Fruit fly (Drosophila melanogaster) whole organism, wandering third instar larva: Measurements from ENCODE around the gene CG15221.
A peak's percentile ranks its signal among the peaks of the same experiment; 100 is the strongest.

ENCODE experiments used
- Abd-B ChIP-seq: fragments of >200 bp; optimal IDR thresholded peaks from 2 replicates; lab custom pipeline; 2017; ENCODE audit warnings: missing biosample characterization, missing genetic modification characterization
- CG32264 ChIP-seq: fragments of 200-800 bp; sonication (Bioruptor generic); optimal IDR thresholded peaks from 2 replicates; lab custom pipeline; 2016; ENCODE audit warnings: missing biosample characterization, missing genetic modification characterization
- CG9705 ChIP-seq: fragments of 200-800 bp; sonication (Bioruptor generic); optimal IDR thresholded peaks from 2 replicates; lab custom pipeline; 2018; ENCODE audit warnings: missing biosample characterization, mild to moderate bottlenecking, missing genetic modification characterization
- CrebA ChIP-seq: fragments of 200-800 bp; sonication (Bioruptor generic); optimal IDR thresholded peaks from 2 replicates; lab custom pipeline; 2016; ENCODE audit warnings: missing biosample characterization, mild to moderate bottlenecking, missing genetic modification characterization, borderline replicate concordance
- Dfd ChIP-seq: fragments of >200 bp; optimal IDR thresholded peaks from 2 replicates; lab custom pipeline; 2017; ENCODE audit warnings: missing biosample characterization, missing genetic modification characterization
- Dif ChIP-seq: fragments of 200-275, 200-300 bp; sonication (Bioruptor generic); optimal IDR thresholded peaks from 2 replicates; lab custom pipeline; 2018; ENCODE audit warnings: missing biosample characterization, missing genetic modification characterization; ENCODE audit not compliant: partially characterized antibody
- GATAd ChIP-seq: sonication (Bioruptor generic); optimal IDR thresholded peaks from 2 replicates; lab custom pipeline; 2016; ENCODE audit warnings: missing biosample characterization, missing genetic modification characterization
- HLH106 ChIP-seq: fragments of 200-800 bp; optimal IDR thresholded peaks from 3 replicates; lab custom pipeline; 2019; ENCODE audit warnings: missing biosample characterization, mild to moderate bottlenecking, missing genetic modification characterization, moderate library complexity
- Hnf4 ChIP-seq: fragments of 200-800 bp; sonication (Bioruptor generic); optimal IDR thresholded peaks from 2 replicates; lab custom pipeline; 2016; ENCODE audit warnings: missing biosample characterization, mild to moderate bottlenecking, missing genetic modification characterization
- Hr78 ChIP-seq: fragments of >200 bp; optimal IDR thresholded peaks from 2 replicates; lab custom pipeline; 2017; ENCODE audit warnings: missing biosample characterization, missing genetic modification characterization
- Hr83 ChIP-seq: fragments of 200-300 bp; sonication (Bioruptor generic); optimal IDR thresholded peaks from 2 replicates; lab custom pipeline; 2016; ENCODE audit warnings: missing biosample characterization, mild to moderate bottlenecking, missing genetic modification characterization, moderate library complexity; ENCODE audit not compliant: poor library complexity, severe bottlenecking
- Jra ChIP-seq: sonication (Bioruptor generic); optimal IDR thresholded peaks from 2 replicates; lab custom pipeline; 2016; ENCODE audit warnings: missing biosample characterization, missing genetic modification characterization
- Mio ChIP-seq: sonication (Bioruptor generic); optimal IDR thresholded peaks from 2 replicates; lab custom pipeline; 2016; ENCODE audit warnings: missing biosample characterization, missing genetic modification characterization
- Myc ChIP-seq: fragments of >200 bp; optimal IDR thresholded peaks from 2 replicates; lab custom pipeline; 2017
- N ChIP-seq: fragments of >200 bp; optimal IDR thresholded peaks from 2 replicates; lab custom pipeline; 2018; ENCODE audit warnings: missing biosample characterization, missing external identifiers, missing genetic modification characterization
- OdsH ChIP-seq: fragments of 200-800 bp; sonication (Bioruptor generic); optimal IDR thresholded peaks from 2 replicates; lab custom pipeline; 2016; ENCODE audit warnings: missing biosample characterization, mild to moderate bottlenecking, missing genetic modification characterization
- Rel ChIP-seq, 2 experiments: fragments of 200-800 bp; sonication (Bioruptor generic) in 1 of 2; optimal IDR thresholded peaks; 2 replicates in 1 of 2; 3 replicates in 1 of 2; lab custom pipeline; 2016 to 2019; ENCODE audit warnings: mild to moderate bottlenecking in 2 of 2, missing biosample characterization in 2 of 2, missing genetic modification characterization in 2 of 2, moderate library complexity in 1 of 2
- Sp1 ChIP-seq: fragments of 200-800 bp; sonication (Bioruptor generic); optimal IDR thresholded peaks from 3 replicates; lab custom pipeline; 2019; ENCODE audit warnings: missing biosample characterization, mild to moderate bottlenecking, missing genetic modification characterization, moderate library complexity
- Vsx2 ChIP-seq: fragments of 200-300, 225-300 bp; sonication (Bioruptor generic); optimal IDR thresholded peaks from 2 replicates; lab custom pipeline; 2018; ENCODE audit warnings: missing biosample characterization, missing genetic modification characterization; ENCODE audit not compliant: partially characterized antibody
- br ChIP-seq: fragments of 200-800 bp; sonication (Bioruptor generic); optimal IDR thresholded peaks from 2 replicates; lab custom pipeline; 2016; ENCODE audit warnings: missing biosample characterization, missing genetic modification characterization
- brk ChIP-seq: fragments of 200-800 bp; sonication (Bioruptor generic); optimal IDR thresholded peaks from 2 replicates; lab custom pipeline; 2016; ENCODE audit warnings: missing biosample characterization, mild to moderate bottlenecking, missing genetic modification characterization
- dl ChIP-seq, 2 experiments: fragments of 175-275, 200-275 bp in 1 of 2; fragments of 200-275 bp in 1 of 2; sonication (Bioruptor generic); optimal IDR thresholded peaks; lab custom pipeline; 2018; ENCODE audit warnings: mild to moderate bottlenecking in 2 of 2, missing biosample characterization in 2 of 2, missing genetic modification characterization in 2 of 2, moderate library complexity in 2 of 2; ENCODE audit not compliant: partially characterized antibody in 2 of 2, insufficient read depth in 1 of 2
- dmrt93B ChIP-seq: fragments of 200-800 bp; sonication (Bioruptor generic); optimal IDR thresholded peaks from 2 replicates; lab custom pipeline; 2018; ENCODE audit warnings: missing biosample characterization, mild to moderate bottlenecking, missing genetic modification characterization
- dsf ChIP-seq: sonication (Bioruptor generic); optimal IDR thresholded peaks from 2 replicates; lab custom pipeline; 2016; ENCODE audit warnings: missing biosample characterization, missing genetic modification characterization, borderline replicate concordance
- ey ChIP-seq: fragments of 200-800 bp; sonication (Bioruptor generic); optimal IDR thresholded peaks from 2 replicates; lab custom pipeline; 2016; ENCODE audit warnings: missing biosample characterization, missing genetic modification characterization
- foxo ChIP-seq, 2 experiments: fragments of 200-800 bp; sonication (Bioruptor generic); optimal IDR thresholded peaks; 2 replicates in 1 of 2; 3 replicates in 1 of 2; lab custom pipeline; 2016 to 2017; ENCODE audit warnings: missing biosample characterization in 2 of 2, missing genetic modification characterization in 2 of 2
- fru ChIP-seq: fragments of 200-800 bp; sonication (Bioruptor generic); optimal IDR thresholded peaks from 3 replicates; lab custom pipeline; 2016; ENCODE audit warnings: missing biosample characterization, mild to moderate bottlenecking, missing genetic modification characterization
- h ChIP-seq: fragments of 200-800 bp; sonication (Bioruptor generic); optimal IDR thresholded peaks from 3 replicates; lab custom pipeline; 2016; ENCODE audit warnings: missing biosample characterization, mild to moderate bottlenecking, missing genetic modification characterization
- jim ChIP-seq: fragments of 175-275, 200-325 bp; sonication (Bioruptor generic); optimal IDR thresholded peaks from 2 replicates; lab custom pipeline; 2016; ENCODE audit warnings: missing biosample characterization, mild to moderate bottlenecking, missing genetic modification characterization
- lola ChIP-seq: fragments of >200 bp; optimal IDR thresholded peaks from 2 replicates; lab custom pipeline; 2017; ENCODE audit warnings: missing biosample characterization, missing genetic modification characterization
- pan ChIP-seq: fragments of >200 bp; optimal IDR thresholded peaks from 2 replicates; lab custom pipeline; 2017
- psq ChIP-seq: fragments of 200-800 bp; sonication (Bioruptor generic); optimal IDR thresholded peaks from 3 replicates; lab custom pipeline; 2017; ENCODE audit warnings: missing biosample characterization, mild to moderate bottlenecking, missing genetic modification characterization, moderate library complexity
- rgr ChIP-seq: fragments of 200-800 bp; sonication (Bioruptor generic); optimal IDR thresholded peaks from 3 replicates; lab custom pipeline; 2016; ENCODE audit warnings: missing biosample characterization, mild to moderate bottlenecking, missing genetic modification characterization
- sage ChIP-seq: fragments of 200-800 bp; sonication (Bioruptor generic); optimal IDR thresholded peaks from 2 replicates; lab custom pipeline; 2016; ENCODE audit warnings: missing biosample characterization, mild to moderate bottlenecking, missing genetic modification characterization
- sv ChIP-seq: fragments of 200-800 bp; sonication (Bioruptor generic); optimal IDR thresholded peaks from 3 replicates; lab custom pipeline; 2016; ENCODE audit warnings: missing biosample characterization, missing genetic modification characterization
- tai ChIP-seq: sonication (Bioruptor generic); optimal IDR thresholded peaks from 2 replicates; lab custom pipeline; 2016; ENCODE audit warnings: missing biosample characterization, missing genetic modification characterization
- usp ChIP-seq: fragments of >200 bp; optimal IDR thresholded peaks from 2 replicates; lab custom pipeline; 2017; ENCODE audit warnings: missing biosample characterization, missing genetic modification characterization
- woc ChIP-seq: sonication (Bioruptor generic); optimal IDR thresholded peaks from 2 replicates; lab custom pipeline; 2016; ENCODE audit warnings: missing biosample characterization, mild to moderate bottlenecking, missing genetic modification characterization

The CG15221 gene

dm6 chrX:11714529-11715262 is 9.3 kb upstream of the CG15221 start:
- TF ChIP-seq Hr83 = peak; percentile 22
- peak in 1 of 2 experiments; percentile 56 for TF ChIP-seq foxo (GFP tag; optimal IDR thresholded peaks at IDR 0.05; lab: Kevin White, UChicago)
- no peak for TF ChIP-seq sv (GFP tag; lab: Kevin White, UChicago)
- no peak for TF ChIP-seq ey (GFP tag; lab: Kevin White, UChicago)
- TF ChIP-seq N (GFP tag; lab: Kevin White, UChicago) = no peak
- peak; percentile 88 for TF ChIP-seq woc (GFP tag; lab: Kevin White, UChicago)
- no peak for TF ChIP-seq tai (GFP tag; lab: Kevin White, UChicago)
- TF ChIP-seq rgr (GFP tag; lab: Kevin White, UChicago) = no peak
- no peak for TF ChIP-seq Abd-B (GFP tag; lab: Kevin White, UChicago)
- no peak for TF ChIP-seq Rel (GFP tag; optimal IDR thresholded peaks at IDR 0.05; lab: Kevin White, UChicago)
- TF ChIP-seq Rel (tag; optimal IDR thresholded peaks at IDR 0.05; lab: Kevin White, UChicago) = peak; percentile 42
- TF ChIP-seq Mio (GFP tag; lab: Kevin White, UChicago) = no peak
- TF ChIP-seq HLH106 (tag; lab: Kevin White, UChicago) = peak; percentile 47
- peak; percentile 99 for TF ChIP-seq psq (GFP tag; lab: Kevin White, UChicago)
- peak; percentile 48 for TF ChIP-seq brk (GFP tag; lab: Kevin White, UChicago)
- TF ChIP-seq dl (GFP tag; optimal IDR thresholded peaks at IDR 0.05; lab: Kevin White, UChicago; ENCODE audit: insufficient read depth in 1 of 2, partially characterized antibody in 2 of 2) = peak; percentile 15 to 57
- TF ChIP-seq OdsH (GFP tag; lab: Kevin White, UChicago) = peak; percentile 40
- peak; percentile 62 for TF ChIP-seq br (GFP tag; lab: Kevin White, UChicago)
- peak; percentile 44 for TF ChIP-seq dmrt93B (GFP tag; lab: Kevin White, UChicago)
- no peak for TF ChIP-seq h (GFP tag; lab: Kevin White, UChicago)
- no peak for TF ChIP-seq Vsx2
- TF ChIP-seq Myc (lab: Kevin White, UChicago) = no peak
- peak; percentile 28 for TF ChIP-seq fru (GFP tag; lab: Kevin White, UChicago)
- TF ChIP-seq Sp1 (GFP tag; lab: Kevin White, UChicago) = no peak
- no peak for TF ChIP-seq GATAd
- no peak for TF ChIP-seq jim (GFP tag; lab: Kevin White, UChicago)
- no peak for TF ChIP-seq lola
- no peak for TF ChIP-seq Hr78 (GFP tag; lab: Kevin White, UChicago)
- TF ChIP-seq CG9705 (GFP tag; lab: Kevin White, UChicago) = no peak
- no peak for TF ChIP-seq Dif (GFP tag; lab: Kevin White, UChicago)
- TF ChIP-seq Jra = no peak
- TF ChIP-seq, all 38 proteins: peak for 12

- TF ChIP-seq Mio (GFP tag; lab: Kevin White, UChicago) = no peak
- TF ChIP-seq pan (lab: Kevin White, UChicago) = no peak
- no peak for TF ChIP-seq N (GFP tag; lab: Kevin White, UChicago)
- peak; percentile 54 for TF ChIP-seq HLH106 (tag; lab: Kevin White, UChicago)
- peak; percentile 49 for TF ChIP-seq ey (GFP tag; lab: Kevin White, UChicago)
- TF ChIP-seq CG9705 (GFP tag; lab: Kevin White, UChicago) = peak; percentile 1
- peak; percentile 5 for TF ChIP-seq br (GFP tag; lab: Kevin White, UChicago)
- TF ChIP-seq usp = no peak
- peak; percentile 45 for TF ChIP-seq Jra
- TF ChIP-seq tai (GFP tag; lab: Kevin White, UChicago) = no peak
- TF ChIP-seq h (GFP tag; lab: Kevin White, UChicago) = peak; percentile 59
- no peak for TF ChIP-seq dmrt93B (GFP tag; lab: Kevin White, UChicago)
- no peak for TF ChIP-seq dsf (GFP tag; lab: Kevin White, UChicago)
- TF ChIP-seq Sp1 (GFP tag; lab: Kevin White, UChicago) = peak; percentile 58
- no peak for TF ChIP-seq Hr78 (GFP tag; lab: Kevin White, UChicago)
- TF ChIP-seq sage (GFP tag; lab: Kevin White, UChicago) = no peak
- TF ChIP-seq jim (GFP tag; lab: Kevin White, UChicago) = no peak
- peak; percentile 70 for TF ChIP-seq woc (GFP tag; lab: Kevin White, UChicago)
- peak; percentile 11 for TF ChIP-seq Rel (GFP tag; optimal IDR thresholded peaks at IDR 0.05; lab: Kevin White, UChicago)
- no peak for TF ChIP-seq Rel (tag; optimal IDR thresholded peaks at IDR 0.05; lab: Kevin White, UChicago)
- peak; percentile 61 for TF ChIP-seq Hnf4 (GFP tag; lab: Kevin White, UChicago)
- no peak for TF ChIP-seq CG32264 (GFP tag; lab: Kevin White, UChicago)
- TF ChIP-seq Dif (GFP tag; lab: Kevin White, UChicago) = no peak
- no peak for TF ChIP-seq psq (GFP tag; lab: Kevin White, UChicago)
- TF ChIP-seq lola = no peak
- TF ChIP-seq Dfd (GFP tag; lab: Kevin White, UChicago) = no peak
- no peak for TF ChIP-seq Vsx2
- peak in 1 of 2 experiments; percentile 57 for TF ChIP-seq foxo (GFP tag; optimal IDR thresholded peaks at IDR 0.05; lab: Kevin White, UChicago)
- no peak for TF ChIP-seq dl (GFP tag; optimal IDR thresholded peaks at IDR 0.05; lab: Kevin White, UChicago; ENCODE audit: insufficient read depth in 1 of 2, partially characterized antibody in 2 of 2)
- TF ChIP-seq fru (GFP tag; lab: Kevin White, UChicago) = peak; percentile 64
- no peak for TF ChIP-seq brk (GFP tag; lab: Kevin White, UChicago)
- TF ChIP-seq rgr (GFP tag; lab: Kevin White, UChicago) = no peak
- TF ChIP-seq sv (GFP tag; lab: Kevin White, UChicago) = no peak
- TF ChIP-seq Myc (lab: Kevin White, UChicago) = no peak
- TF ChIP-seq CrebA (GFP tag; lab: Kevin White, UChicago) = no peak
- TF ChIP-seq Abd-B (GFP tag; lab: Kevin White, UChicago) = no peak
- TF ChIP-seq OdsH (GFP tag; lab: Kevin White, UChicago) = peak; percentile 40
- TF ChIP-seq GATAd = no peak
- TF ChIP-seq Hr83 = peak; percentile 68
Observed at dm6 chrX:11715263-11715659, 8.8 kb upstream of the CG15221 start, which contains the start of gene Amun. Amun (minus strand) TSS chrX:11715565.
